Worm (Caenorhabditis elegans) whole organism, young adult: ENCODE results near the gene F26D10.13.
"Not testable (repeated sequence)": the region's sequence is repeated elsewhere in the genome, so short reads cannot be mapped to it uniquely, and the experiment has no call there.

ENCODE experiments used
- F37B4.10 ChIP-seq: fragments of 200-800 bp; sonication (Bioruptor generic); IDR thresholded peaks from 2 replicates; pipeline ENCODE4 v1.3.6; 2022; ENCODE audit warnings: missing genetic modification characterization, missing compliant biosample characterization
- Y53F4B.3 ChIP-seq: fragments of 200-800 bp; sonication (Bioruptor generic); IDR thresholded peaks from 2 replicates; pipeline ENCODE4 v1.3.6; 2022; ENCODE audit warnings: missing genetic modification reagents, missing genetic modification characterization, missing compliant biosample characterization
- attf-3 ChIP-seq: fragments of 200-800 bp; sonication (Bioruptor generic); conservative IDR thresholded peaks from 2 replicates; pipeline ENCODE4 v1.3.6; 2022; ENCODE audit warnings: missing genetic modification reagents, missing genetic modification characterization, missing compliant biosample characterization
- hrde-1 ChIP-seq: sonication (generic microtip); optimal IDR thresholded peaks from 2 replicates; lab custom pipeline; 2016; ENCODE audit warnings: missing genetic modification characterization, mild to moderate bottlenecking, missing compliant biosample characterization, moderate library complexity, missing genotype, missing genetic modification reagents, borderline replicate concordance
- hsf-1 ChIP-seq: fragments of 200-800 bp; sonication (Bioruptor generic); IDR thresholded peaks from 2 replicates; pipeline ENCODE4 v1.3.6; 2022; ENCODE audit warnings: missing genetic modification reagents, missing genetic modification characterization, missing compliant biosample characterization
- madf-8 ChIP-seq: fragments of 200-800 bp; sonication (Bioruptor generic); conservative IDR thresholded peaks from 2 replicates; pipeline ENCODE4 v1.3.6; 2022; ENCODE audit warnings: missing genetic modification reagents, missing genetic modification characterization, missing compliant biosample characterization
- pha-4 ChIP-seq: fragments of 150-350 bp; sonication (generic microtip); optimal IDR thresholded peaks from 2 replicates; lab custom pipeline; 2014; ENCODE audit warnings: missing biosample characterization, missing genetic modification reagents, missing genetic modification characterization
- sptf-2 ChIP-seq: fragments of 200-800 bp; sonication (Bioruptor generic); optimal IDR thresholded peaks from 2 replicates; lab custom pipeline; 2018; ENCODE audit warnings: mild to moderate bottlenecking, missing genetic modification characterization, missing compliant biosample characterization
- ztf-26 ChIP-seq: sonication (generic microtip); optimal IDR thresholded peaks from 2 replicates; lab custom pipeline; 2017; ENCODE audit warnings: missing genetic modification characterization, missing compliant biosample characterization

DNA sequence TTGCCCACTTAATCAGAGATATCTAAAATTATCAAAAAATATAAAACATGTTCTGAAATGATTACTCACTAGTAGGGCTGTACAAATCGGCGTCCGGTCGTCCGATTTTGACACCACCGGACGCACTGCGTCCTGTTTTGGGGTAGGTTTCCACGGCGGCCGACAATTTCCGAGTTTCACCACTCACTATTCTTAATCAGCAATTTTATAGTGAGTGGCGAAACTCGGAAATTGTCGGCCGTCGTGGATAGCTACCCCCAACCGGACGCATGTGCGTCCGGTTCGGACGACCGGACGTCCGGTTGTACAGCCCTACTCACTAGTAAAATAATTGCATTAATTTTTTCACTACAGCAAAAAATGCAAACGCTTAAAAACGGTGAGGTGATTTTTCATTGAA is 42.5 kb downstream of the F26D10.13 start:
- not testable (repeated sequence) for TF ChIP-seq ztf-26; hrde-1 (tag; lab: Kevin White, UChicago); hsf-1 (GFP tag; lab: Robert Waterston, UW); sptf-2 (GFP tag; lab: Kevin White, UChicago); Y53F4B.3 (GFP tag; lab: Robert Waterston, UW); attf-3 (GFP tag; lab: Robert Waterston, UW); madf-8 (GFP tag; lab: Robert Waterston, UW); pha-4; F37B4.10 (GFP tag; lab: Robert Waterston, UW)
